Worm (Caenorhabditis elegans): ENCODE data around the gene C18D4.3.

Gene C18D4.3

DNA sequence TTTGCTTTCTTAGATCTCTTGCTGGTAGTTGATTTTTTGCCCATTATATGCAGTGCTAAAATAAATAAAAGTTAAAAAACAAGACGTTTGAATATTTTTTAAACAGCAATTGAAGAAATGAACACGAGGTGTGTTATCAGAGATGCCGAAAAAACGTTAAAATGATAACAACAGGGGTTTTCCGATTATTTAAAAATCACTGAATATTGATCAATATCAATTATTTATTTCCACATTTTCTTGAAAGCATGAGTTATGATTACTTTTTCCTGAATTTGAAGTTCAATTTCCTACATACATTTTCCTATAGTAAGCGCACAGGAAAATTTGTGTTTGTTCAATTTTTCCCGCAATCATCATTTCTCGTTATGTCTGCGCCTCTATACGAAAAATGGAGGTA is 14.3 kb upstream of the C18D4.3 start:
- TF ChIP-seq cog-1 (tag; optimal IDR thresholded peaks at IDR 0.05) (no peak), klf-2 (GFP tag; conservative IDR thresholded peaks at IDR 0.05) (no peak)

DNA sequence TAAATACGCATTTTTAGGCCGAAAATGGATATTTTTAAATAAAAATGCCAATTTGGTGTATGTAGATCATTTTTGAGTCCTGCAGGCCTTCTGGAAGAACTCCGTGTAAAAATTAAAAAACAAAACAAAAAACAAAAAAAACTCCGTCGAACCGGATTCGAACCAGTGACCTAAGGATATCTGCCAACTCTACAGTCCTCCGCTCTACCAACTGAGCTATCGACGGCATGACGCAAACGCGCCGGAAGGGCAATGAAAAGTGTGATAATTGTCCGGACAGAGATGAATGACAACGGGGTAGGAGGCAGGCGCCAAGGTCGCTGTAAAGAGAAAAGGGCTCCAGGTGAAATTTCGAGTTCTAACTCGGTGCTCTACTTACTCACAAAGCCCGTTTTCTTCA is 9.7 kb upstream of the C18D4.3 start:
- no peak for TF ChIP-seq med-1 (GFP tag; optimal IDR thresholded peaks at IDR 0.05; ENCODE audit: insufficient read depth)
- no peak for TF ChIP-seq ref-1 (GFP tag; conservative IDR thresholded peaks at IDR 0.05)
- peak; percentile 59; the same call in 1 of the 2 replicates for TF ChIP-seq flt-1 (GFP tag; IDR thresholded peaks at IDR 0.05)
- TF ChIP-seq tab-1 (GFP tag; IDR thresholded peaks at IDR 0.05), result 0 out of 2 replicates have a peak, but pooled peaks have one; percentile 65
- peak; percentile 57 for TF ChIP-seq klf-2 (GFP tag; conservative IDR thresholded peaks at IDR 0.05)
- TF ChIP-seq T22C8.4 (GFP tag; IDR thresholded peaks at IDR 0.05), result no peak
- no peak for TF ChIP-seq cog-1 (tag; optimal IDR thresholded peaks at IDR 0.05)
- TF ChIP-seq ztf-23 (GFP tag; IDR thresholded peaks at IDR 0.05), result peak; percentile 53; the same call in 1 of the 2 replicates
- TF ChIP-seq ztf-29 (GFP tag; IDR thresholded peaks at IDR 0.05), result no peak

DNA sequence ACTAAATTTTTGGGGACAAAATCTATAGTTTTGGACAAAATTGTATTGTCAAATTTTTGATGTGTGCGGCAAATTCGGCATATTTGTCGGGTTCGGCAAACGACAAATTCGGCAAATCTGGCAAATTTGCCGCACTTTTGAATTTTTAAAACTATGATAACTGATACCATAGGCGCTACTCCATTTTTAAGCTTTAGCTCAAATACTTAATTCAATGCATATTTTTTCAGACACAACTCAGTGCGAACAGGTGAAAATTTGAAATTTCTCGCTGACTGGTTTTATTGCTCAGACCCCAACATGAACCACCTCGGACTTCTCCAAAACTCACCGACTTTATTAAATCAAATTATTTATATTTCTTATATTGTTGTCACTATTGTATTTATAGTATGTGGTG is 7.7 kb upstream of the C18D4.3 start, which contains the start of gene srz-25:
srz-25 (plus strand) TSS at position 301 of the 400 bp plus-strand sequence.
- no peak for TF ChIP-seq tab-1 (GFP tag; IDR thresholded peaks at IDR 0.05)
- TF ChIP-seq T22C8.4 (GFP tag; IDR thresholded peaks at IDR 0.05), result no peak
- no peak for TF ChIP-seq cog-1 (tag; optimal IDR thresholded peaks at IDR 0.05)
- TF ChIP-seq ref-1 (GFP tag; conservative IDR thresholded peaks at IDR 0.05), result no peak
- TF ChIP-seq ztf-29 (GFP tag; IDR thresholded peaks at IDR 0.05), result no peak
- no peak for TF ChIP-seq ztf-23 (GFP tag; IDR thresholded peaks at IDR 0.05)
- no peak for TF ChIP-seq flt-1 (GFP tag; IDR thresholded peaks at IDR 0.05)
- TF ChIP-seq klf-2 (GFP tag; conservative IDR thresholded peaks at IDR 0.05), result no peak
- TF ChIP-seq med-1 (GFP tag; optimal IDR thresholded peaks at IDR 0.05; ENCODE audit: insufficient read depth), result no peak

DNA sequence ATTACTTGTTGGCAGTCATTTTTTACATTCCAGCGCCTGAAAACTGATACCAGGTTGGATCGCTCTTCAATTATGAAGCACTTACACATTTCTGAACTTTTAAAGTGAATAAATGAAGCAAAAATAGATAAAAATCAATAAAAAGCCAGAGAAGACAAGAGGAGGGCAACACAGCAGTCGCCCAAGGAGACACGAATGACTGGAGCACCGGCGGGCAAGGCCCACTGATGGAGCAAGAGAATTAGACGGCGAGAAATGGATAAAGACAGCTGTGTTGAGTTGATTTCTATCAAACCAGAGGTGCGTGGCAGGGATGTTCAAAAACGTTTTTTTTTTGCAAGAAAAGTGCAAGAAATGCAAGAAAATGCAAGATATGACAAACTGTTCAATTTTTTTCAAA is 6.7 kb upstream of the C18D4.3 start:
- TF ChIP-seq tab-1 (GFP tag; IDR thresholded peaks at IDR 0.05) (no peak), klf-2 (GFP tag; conservative IDR thresholded peaks at IDR 0.05) (no peak), med-1 (GFP tag; optimal IDR thresholded peaks at IDR 0.05; ENCODE audit: insufficient read depth) (no peak), flt-1 (GFP tag; IDR thresholded peaks at IDR 0.05) (no peak), ztf-23 (GFP tag; IDR thresholded peaks at IDR 0.05) (no peak), ref-1 (GFP tag; conservative IDR thresholded peaks at IDR 0.05) (no peak), ztf-29 (GFP tag; IDR thresholded peaks at IDR 0.05) (no peak), T22C8.4 (GFP tag; IDR thresholded peaks at IDR 0.05) (no peak), cog-1 (tag; optimal IDR thresholded peaks at IDR 0.05) (no peak)

DNA sequence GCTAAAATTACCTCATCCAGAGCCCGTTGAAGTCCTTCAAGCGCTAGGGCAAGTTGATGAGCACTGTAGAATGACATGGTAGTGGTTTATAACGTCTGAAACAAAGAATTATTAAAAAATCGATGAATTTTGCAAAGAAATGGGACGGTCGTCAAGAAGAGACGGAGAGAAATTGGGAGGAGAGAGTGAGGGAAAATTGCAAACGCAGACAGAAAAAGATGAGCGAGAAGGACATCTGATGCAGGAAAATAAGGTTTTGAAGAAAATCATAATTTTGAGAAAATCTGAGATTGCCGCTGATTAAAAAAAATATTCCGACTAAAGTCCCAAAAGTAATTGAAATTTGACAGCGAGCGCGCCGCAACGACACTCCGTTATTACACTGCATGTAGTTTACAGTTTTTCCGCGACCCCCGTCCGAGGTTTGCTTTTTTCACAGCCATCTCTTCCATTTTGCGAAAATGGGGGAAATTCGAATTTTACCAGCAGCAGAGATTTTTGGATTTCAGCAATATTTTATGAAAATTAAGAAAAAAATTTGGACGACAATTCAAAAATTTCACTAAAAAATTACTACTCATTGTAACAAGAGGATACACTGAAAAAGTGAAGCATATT is 5.8 kb upstream of the C18D4.3 start, which contains the start of gene C18D4.6:
C18D4.6 (minus strand) TSS at position 97 of the 618 bp plus-strand sequence.
- TF ChIP-seq klf-2 (GFP tag; conservative IDR thresholded peaks at IDR 0.05), result no peak
- TF ChIP-seq ztf-29 (GFP tag; IDR thresholded peaks at IDR 0.05), result no peak
- no peak for TF ChIP-seq med-1 (GFP tag; optimal IDR thresholded peaks at IDR 0.05; ENCODE audit: insufficient read depth)
- no peak for TF ChIP-seq T22C8.4 (GFP tag; IDR thresholded peaks at IDR 0.05)
- TF ChIP-seq ztf-23 (GFP tag; IDR thresholded peaks at IDR 0.05), result no peak
- no peak for TF ChIP-seq ref-1 (GFP tag; conservative IDR thresholded peaks at IDR 0.05)
- TF ChIP-seq flt-1 (GFP tag; IDR thresholded peaks at IDR 0.05), result no peak
- no peak for TF ChIP-seq tab-1 (GFP tag; IDR thresholded peaks at IDR 0.05)
- TF ChIP-seq cog-1 (tag; optimal IDR thresholded peaks at IDR 0.05), result no peak

DNA sequence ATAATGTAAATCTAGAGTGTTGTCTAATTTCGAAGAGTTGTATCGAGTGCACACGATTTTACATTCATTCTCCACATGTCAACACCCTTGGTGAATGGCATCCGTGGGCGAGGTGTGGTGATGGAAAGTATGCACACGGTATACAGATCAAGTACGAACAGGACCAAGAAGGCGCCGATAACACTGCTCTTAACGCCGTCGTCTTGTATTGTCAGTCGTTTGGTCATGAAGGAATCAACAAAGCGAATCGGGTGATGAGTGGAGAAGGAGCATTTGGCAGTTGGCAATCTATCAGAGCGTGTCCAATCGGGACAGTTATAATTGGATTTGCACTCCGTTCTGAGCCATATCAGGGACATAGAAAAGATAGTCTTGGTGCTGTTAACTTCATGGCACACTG is 614 bp upstream of the C18D4.3 start:
- no peak for TF ChIP-seq klf-2 (GFP tag; conservative IDR thresholded peaks at IDR 0.05)
- no peak for TF ChIP-seq flt-1 (GFP tag; IDR thresholded peaks at IDR 0.05)
- no peak for TF ChIP-seq tab-1 (GFP tag; IDR thresholded peaks at IDR 0.05)
- no peak for TF ChIP-seq ztf-29 (GFP tag; IDR thresholded peaks at IDR 0.05)
- TF ChIP-seq T22C8.4 (GFP tag; IDR thresholded peaks at IDR 0.05), result no peak
- no peak for TF ChIP-seq ztf-23 (GFP tag; IDR thresholded peaks at IDR 0.05)
- TF ChIP-seq med-1 (GFP tag; optimal IDR thresholded peaks at IDR 0.05; ENCODE audit: insufficient read depth), result no peak
- TF ChIP-seq ref-1 (GFP tag; conservative IDR thresholded peaks at IDR 0.05), result no peak
- no peak for TF ChIP-seq cog-1 (tag; optimal IDR thresholded peaks at IDR 0.05)

DNA sequence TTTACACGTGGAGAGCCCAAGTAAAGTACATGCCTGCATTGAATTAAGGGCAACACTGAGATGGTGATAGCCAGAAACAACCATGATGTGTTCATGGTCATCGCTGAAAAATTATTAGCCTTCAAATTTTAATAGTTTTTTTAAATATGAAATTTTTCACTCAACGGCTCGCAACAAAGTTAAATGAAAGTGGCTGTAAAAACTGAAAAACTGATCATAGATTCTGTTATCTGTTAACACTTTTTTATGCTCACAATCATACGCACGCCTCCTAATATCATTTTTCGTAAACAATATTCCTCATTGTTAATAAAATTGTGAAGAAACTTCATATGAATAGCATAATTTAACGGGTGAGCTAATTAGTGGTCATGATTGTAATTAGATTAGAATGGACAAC is 1.2 kb downstream of the C18D4.3 start, which contains the start of gene C18D4.4:
C18D4.4 (minus strand) TSS at position 101 of the 400 bp plus-strand sequence.
- TF ChIP-seq med-1 (GFP tag; optimal IDR thresholded peaks at IDR 0.05; ENCODE audit: insufficient read depth) (no peak), ref-1 (GFP tag; conservative IDR thresholded peaks at IDR 0.05) (no peak), ztf-29 (GFP tag; IDR thresholded peaks at IDR 0.05) (no peak), tab-1 (GFP tag; IDR thresholded peaks at IDR 0.05) (no peak), ztf-23 (GFP tag; IDR thresholded peaks at IDR 0.05) (no peak), T22C8.4 (GFP tag; IDR thresholded peaks at IDR 0.05) (no peak), flt-1 (GFP tag; IDR thresholded peaks at IDR 0.05) (no peak), klf-2 (GFP tag; conservative IDR thresholded peaks at IDR 0.05) (no peak), cog-1 (tag; optimal IDR thresholded peaks at IDR 0.05) (no peak)

DNA sequence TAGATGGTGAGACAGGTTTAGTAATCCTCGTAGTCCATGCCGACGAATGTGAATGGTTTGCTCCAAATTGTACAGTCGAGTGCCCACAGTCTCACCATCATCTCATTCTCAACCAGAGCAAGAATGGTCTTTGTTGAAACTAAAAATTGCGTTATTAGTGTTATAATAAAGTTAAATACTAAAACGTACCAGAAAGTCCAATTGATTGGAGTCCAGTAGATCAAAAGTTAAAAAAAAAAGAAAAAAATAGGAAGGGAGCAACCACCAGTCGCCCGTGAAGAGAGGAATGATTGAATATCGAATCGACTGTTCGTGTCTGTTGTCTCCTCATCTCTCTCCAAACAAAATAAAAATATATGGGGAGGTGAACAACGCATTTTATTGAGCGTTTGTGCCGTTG is 2.1 kb downstream of the C18D4.3 start, which contains the start of gene C18D4.12:
C18D4.12 (minus strand) TSS at position 101 of the 400 bp plus-strand sequence.
- TF ChIP-seq med-1 (GFP tag; optimal IDR thresholded peaks at IDR 0.05; ENCODE audit: insufficient read depth), result no peak
- TF ChIP-seq klf-2 (GFP tag; conservative IDR thresholded peaks at IDR 0.05), result no peak
- TF ChIP-seq ref-1 (GFP tag; conservative IDR thresholded peaks at IDR 0.05), result no peak

DNA sequence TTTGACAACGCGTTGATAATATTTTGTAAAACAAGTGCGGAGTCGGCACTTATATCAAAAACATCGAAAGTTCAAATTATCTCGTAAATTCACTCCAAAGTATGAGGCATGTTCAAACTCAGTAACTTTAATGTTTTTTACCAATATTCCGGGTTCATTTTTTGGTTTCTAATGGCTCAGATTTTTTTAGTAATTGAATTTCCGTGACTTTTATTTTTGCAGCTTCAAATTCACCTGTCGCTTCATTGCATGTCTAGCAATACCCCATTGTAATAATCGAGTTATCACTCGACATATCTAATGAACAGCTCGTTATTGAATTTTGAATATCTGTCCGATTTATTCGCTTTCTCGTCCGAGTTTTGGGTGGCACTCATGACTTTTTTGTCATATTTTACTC is 4.9 kb downstream of the C18D4.3 start, which contains the start of gene srz-90:
srz-90 (plus strand) TSS at position 301 of the 400 bp plus-strand sequence.
- TF ChIP-seq med-1 (GFP tag; optimal IDR thresholded peaks at IDR 0.05; ENCODE audit: insufficient read depth) (no peak), ztf-23 (GFP tag; IDR thresholded peaks at IDR 0.05) (no peak), T22C8.4 (GFP tag; IDR thresholded peaks at IDR 0.05) (no peak), cog-1 (tag; optimal IDR thresholded peaks at IDR 0.05) (no peak), tab-1 (GFP tag; IDR thresholded peaks at IDR 0.05) (no peak), flt-1 (GFP tag; IDR thresholded peaks at IDR 0.05) (no peak), ztf-29 (GFP tag; IDR thresholded peaks at IDR 0.05) (no peak), ref-1 (GFP tag; conservative IDR thresholded peaks at IDR 0.05) (no peak), klf-2 (GFP tag; conservative IDR thresholded peaks at IDR 0.05) (no peak)

Measured in whole organism, midembryonic.